Fruit fly (Drosophila melanogaster) whole organism, embryonic: Measurements from ENCODE around the gene gcm.

Source experiments
- Antp ChIP-seq: fragments of 200-800 bp; sonication (Bioruptor generic); optimal IDR thresholded peaks from 3 replicates; lab custom pipeline; 2016; ENCODE audit warnings: missing biosample characterization, missing genetic modification characterization
- BEAF-32 ChIP-seq: fragments of 200-800 bp; sonication (Bioruptor generic); optimal IDR thresholded peaks from 3 replicates; lab custom pipeline; 2017; ENCODE audit warnings: missing biosample characterization, missing genetic modification characterization, mild to moderate bottlenecking, moderate library complexity, missing genetic modification reagents
- Blimp-1 ChIP-seq: fragments of 200-800 bp; sonication (Bioruptor generic); optimal IDR thresholded peaks from 3 replicates; lab custom pipeline; 2018; ENCODE audit warnings: missing biosample characterization, missing genetic modification characterization, mild to moderate bottlenecking, moderate library complexity, missing genetic modification reagents
- CG11504 ChIP-seq: fragments of 200-800 bp; sonication (Bioruptor generic); optimal IDR thresholded peaks from 3 replicates; lab custom pipeline; 2019; ENCODE audit warnings: missing biosample characterization, mild to moderate bottlenecking, missing genetic modification characterization, moderate library complexity
- CG11560 ChIP-seq: fragments of 200-800 bp; sonication (Bioruptor generic); IDR thresholded peaks from 3 replicates; pipeline ENCODE4 v1.3.6; 2022; ENCODE audit warnings: missing biosample characterization, missing genetic modification characterization
- CG14014 ChIP-seq: fragments of 200-800 bp; sonication (Bioruptor generic); IDR thresholded peaks from 2 replicates; pipeline ENCODE4 v1.3.6; 2022; ENCODE audit warnings: missing biosample characterization, missing genetic modification characterization
- CG14710 ChIP-seq: fragments of 200-800 bp; sonication (Bioruptor generic); optimal IDR thresholded peaks from 3 replicates; lab custom pipeline; 2019; ENCODE audit warnings: missing biosample characterization, mild to moderate bottlenecking, missing genetic modification characterization, moderate library complexity
- CG15073 ChIP-seq: fragments of 200-800 bp; sonication (Bioruptor generic); optimal IDR thresholded peaks from 2 replicates; lab custom pipeline; 2016; ENCODE audit warnings: missing biosample characterization, missing genetic modification characterization
- CG15479 ChIP-seq: fragments of 200-800 bp; sonication (Bioruptor generic); optimal IDR thresholded peaks from 3 replicates; lab custom pipeline; 2019; ENCODE audit warnings: missing biosample characterization, mild to moderate bottlenecking, missing genetic modification characterization, moderate library complexity
- CG1647 ChIP-seq: fragments of 200-800 bp; sonication (Bioruptor generic); optimal IDR thresholded peaks from 3 replicates; lab custom pipeline; 2016; ENCODE audit warnings: missing biosample characterization, missing genetic modification characterization
- CG17186 ChIP-seq: fragments of 200-800 bp; sonication (Bioruptor generic); optimal IDR thresholded peaks from 3 replicates; lab custom pipeline; 2017; ENCODE audit warnings: missing biosample characterization, missing genetic modification reagents, missing genetic modification characterization
- CG17361 ChIP-seq: fragments of 200-800 bp; sonication (Bioruptor generic); IDR thresholded peaks from 3 replicates; pipeline ENCODE4 v1.3.6; 2022; ENCODE audit warnings: missing biosample characterization, missing genetic modification characterization
- CG17568 ChIP-seq: fragments of 200-800 bp; sonication (Bioruptor generic); optimal IDR thresholded peaks from 2 replicates; lab custom pipeline; 2018; ENCODE audit warnings: missing biosample characterization, mild to moderate bottlenecking, missing genetic modification characterization, moderate library complexity
- CG2712 ChIP-seq: fragments of 200-800 bp; optimal IDR thresholded peaks from 3 replicates; lab custom pipeline; 2019; ENCODE audit warnings: missing biosample characterization, mild to moderate bottlenecking, missing genetic modification characterization, moderate library complexity
- CG2875 ChIP-seq: fragments of 200-800 bp; sonication (Bioruptor generic); optimal IDR thresholded peaks from 2 replicates; lab custom pipeline; 2017; ENCODE audit warnings: missing biosample characterization, mild to moderate bottlenecking, missing genetic modification characterization, missing genetic modification reagents
- CG30020 ChIP-seq: fragments of 200-800 bp; optimal IDR thresholded peaks from 2 replicates; lab custom pipeline; 2019; ENCODE audit warnings: missing biosample characterization, mild to moderate bottlenecking, missing genetic modification characterization, moderate library complexity
- CG33213 ChIP-seq: fragments of 200-800 bp; sonication (Bioruptor generic); optimal IDR thresholded peaks from 3 replicates; lab custom pipeline; 2016; ENCODE audit warnings: missing biosample characterization, missing genetic modification characterization
- CG33557 ChIP-seq: fragments of 200-800 bp; sonication (Bioruptor generic); optimal IDR thresholded peaks from 2 replicates; lab custom pipeline; 2019; ENCODE audit warnings: missing biosample characterization, mild to moderate bottlenecking, missing genetic modification characterization, moderate library complexity
- CG6765 ChIP-seq: fragments of 200-800 bp; sonication (Bioruptor generic); optimal IDR thresholded peaks from 3 replicates; lab custom pipeline; 2017; ENCODE audit warnings: missing biosample characterization, mild to moderate bottlenecking, missing genetic modification characterization
- CG8765 ChIP-seq: fragments of 200-800 bp; sonication (Bioruptor generic); IDR thresholded peaks from 2 replicates; pipeline ENCODE4 v1.3.6; 2022; ENCODE audit warnings: missing biosample characterization, missing genetic modification characterization
- CG8924 ChIP-seq: fragments of 200-800 bp; optimal IDR thresholded peaks from 3 replicates; lab custom pipeline; 2019; ENCODE audit warnings: missing biosample characterization, mild to moderate bottlenecking, missing genetic modification characterization, moderate library complexity
- Camta ChIP-seq: fragments of 200-800 bp; sonication (Bioruptor generic); optimal IDR thresholded peaks from 2 replicates; lab custom pipeline; 2016; ENCODE audit warnings: missing biosample characterization, missing genetic modification characterization
- Deaf1 ChIP-seq: fragments of 200-800 bp; optimal IDR thresholded peaks from 3 replicates; lab custom pipeline; 2019; ENCODE audit warnings: missing biosample characterization, mild to moderate bottlenecking, missing genetic modification characterization, moderate library complexity
- HmgZ ChIP-seq: fragments of 200-800 bp; sonication (Bioruptor generic); optimal IDR thresholded peaks from 2 replicates; lab custom pipeline; 2018; ENCODE audit warnings: missing biosample characterization, mild to moderate bottlenecking, missing genetic modification characterization
- Max ChIP-seq: fragments of 200-800 bp; sonication (Bioruptor generic); optimal IDR thresholded peaks from 2 replicates; lab custom pipeline; 2016; ENCODE audit warnings: missing biosample characterization, mild to moderate bottlenecking, missing genetic modification characterization
- Oli ChIP-seq: fragments of 200-800 bp; sonication (Bioruptor generic); optimal IDR thresholded peaks from 2 replicates; lab custom pipeline; 2018; ENCODE audit warnings: missing biosample characterization, mild to moderate bottlenecking, missing genetic modification characterization, moderate library complexity
- Pdp1 ChIP-seq, 2 experiments: fragments of 200-800 bp; sonication (Bioruptor generic); optimal IDR thresholded peaks; 3 replicates each; lab custom pipeline; 2016; ENCODE audit warnings: missing biosample characterization in 2 of 2, missing genetic modification characterization in 2 of 2, mild to moderate bottlenecking in 1 of 2, moderate library complexity in 1 of 2
- Ravus ChIP-seq: fragments of 200-800 bp; sonication (Bioruptor generic); IDR thresholded peaks from 2 replicates; pipeline ENCODE4 v1.3.6; 2022; ENCODE audit warnings: missing biosample characterization, missing genetic modification characterization
- Rfx ChIP-seq: fragments of 200-800 bp; sonication (Bioruptor generic); IDR thresholded peaks from 2 replicates; pipeline ENCODE4 v1.3.6; 2022; ENCODE audit warnings: missing biosample characterization, missing genetic modification characterization
- Rx ChIP-seq: fragments of 200-800 bp; sonication (Bioruptor generic); IDR thresholded peaks from 2 replicates; pipeline ENCODE4 v1.3.6; 2022; ENCODE audit warnings: missing biosample characterization, missing genetic modification characterization
- Side ChIP-seq: fragments of 200-800 bp; sonication (Bioruptor generic); optimal IDR thresholded peaks from 2 replicates; lab custom pipeline; 2016; ENCODE audit warnings: missing biosample characterization, missing genetic modification characterization
- Sox100B ChIP-seq: fragments of 200-800 bp; sonication (Bioruptor generic); optimal IDR thresholded peaks from 3 replicates; lab custom pipeline; 2018; ENCODE audit warnings: missing biosample characterization, mild to moderate bottlenecking, missing genetic modification characterization
- Sry-δ ChIP-seq: fragments of 200-800 bp; sonication (Bioruptor generic); optimal IDR thresholded peaks from 2 replicates; lab custom pipeline; 2016; ENCODE audit warnings: missing biosample characterization, missing genetic modification characterization
- br ChIP-seq: fragments of >200 bp; optimal IDR thresholded peaks from 2 replicates; lab custom pipeline; 2017
- dysf ChIP-seq: fragments of 200-800 bp; sonication (Bioruptor generic); IDR thresholded peaks from 3 replicates; pipeline ENCODE4 v1.3.6; 2022; ENCODE audit warnings: missing biosample characterization, missing genetic modification characterization
- ems ChIP-seq: fragments of 200-800 bp; sonication (Bioruptor generic); optimal IDR thresholded peaks from 3 replicates; lab custom pipeline; 2016; ENCODE audit warnings: missing biosample characterization, missing genetic modification characterization
- esg ChIP-seq: fragments of 200-800 bp; sonication (Bioruptor generic); conservative IDR thresholded peaks from 2 replicates; pipeline ENCODE4 v1.3.6; 2022; ENCODE audit warnings: missing biosample characterization, missing genetic modification characterization
- gcm ChIP-seq: fragments of 200-800 bp; sonication (Bioruptor generic); optimal IDR thresholded peaks from 2 replicates; lab custom pipeline; 2019; ENCODE audit warnings: missing biosample characterization, mild to moderate bottlenecking, missing genetic modification characterization, moderate library complexity
- hbn ChIP-seq: fragments of 200-800 bp; sonication (Bioruptor generic); IDR thresholded peaks from 2 replicates; pipeline ENCODE4 v1.3.6; 2022; ENCODE audit warnings: missing biosample characterization, missing genetic modification characterization; ENCODE audit not compliant: partially characterized antibody
- hkb ChIP-seq, 2 experiments: fragments of 200-800 bp in 1 of 2; fragments of >200 bp in 1 of 2; sonication (Bioruptor generic) in 1 of 2; IDR thresholded peaks in 1 of 2; optimal IDR thresholded peaks in 1 of 2; 2 replicates each; pipeline versions ENCODE4 v1.3.6 to Lab custom; 2017 to 2022; ENCODE audit warnings: missing biosample characterization in 1 of 2, missing genetic modification characterization in 1 of 2
- hth ChIP-seq: fragments of >200 bp; optimal IDR thresholded peaks from 2 replicates; lab custom pipeline; 2017; ENCODE audit warnings: inconsistent platforms
- kah ChIP-seq: fragments of 200-800 bp; sonication (Bioruptor generic); optimal IDR thresholded peaks from 2 replicates; lab custom pipeline; 2018; ENCODE audit warnings: missing biosample characterization, mild to moderate bottlenecking, missing genetic modification characterization
- nerfin-1 ChIP-seq: fragments of 200-800 bp; sonication (Bioruptor generic); optimal IDR thresholded peaks from 3 replicates; lab custom pipeline; 2019; ENCODE audit warnings: missing biosample characterization, mild to moderate bottlenecking, missing genetic modification characterization, moderate library complexity
- pfk ChIP-seq: fragments of 200-800 bp; sonication (Bioruptor generic); optimal IDR thresholded peaks from 2 replicates; lab custom pipeline; 2018; ENCODE audit warnings: missing biosample characterization, mild to moderate bottlenecking, missing genetic modification characterization, moderate library complexity
- pita ChIP-seq: fragments of 200-800 bp; sonication (Bioruptor generic); optimal IDR thresholded peaks from 2 replicates; lab custom pipeline; 2017; ENCODE audit warnings: missing biosample characterization, mild to moderate bottlenecking, missing genetic modification characterization
- ro ChIP-seq: fragments of 200-800 bp; sonication (Bioruptor generic); IDR thresholded peaks from 2 replicates; pipeline ENCODE4 v1.3.6; 2022; ENCODE audit warnings: missing biosample characterization, missing genetic modification characterization
- seq ChIP-seq: fragments of 200-800 bp; sonication (Bioruptor generic); IDR thresholded peaks from 2 replicates; pipeline ENCODE4 v1.3.6; 2022; ENCODE audit warnings: missing biosample characterization, missing genetic modification characterization
- sima ChIP-seq: fragments of 200-800 bp; sonication (Bioruptor generic); optimal IDR thresholded peaks from 2 replicates; lab custom pipeline; 2016; ENCODE audit warnings: missing biosample characterization, missing genetic modification characterization
- sisA ChIP-seq: fragments of 200-800 bp; sonication (Bioruptor generic); IDR thresholded peaks from 2 replicates; pipeline ENCODE4 v1.3.6; 2022; ENCODE audit warnings: missing biosample characterization, missing genetic modification characterization
- tgo ChIP-seq: fragments of 200-800 bp; sonication (Bioruptor generic); IDR thresholded peaks from 3 replicates; pipeline ENCODE4 v1.3.6; 2022; ENCODE audit warnings: missing biosample characterization, missing genetic modification characterization
- unc-4 ChIP-seq: fragments of 200-800 bp; sonication (Bioruptor generic); IDR thresholded peaks from 2 replicates; pipeline ENCODE4 v1.3.6; 2022; ENCODE audit warnings: missing biosample characterization, missing genetic modification characterization; ENCODE audit not compliant: partially characterized antibody
- wek ChIP-seq: fragments of 200-800 bp; sonication (Bioruptor generic); optimal IDR thresholded peaks from 3 replicates; lab custom pipeline; 2018; ENCODE audit warnings: missing biosample characterization, mild to moderate bottlenecking, missing genetic modification characterization, moderate library complexity

The gcm gene

dm6 chr2L:9585942-9586341 lies 4.4 kb upstream of the gcm start (continued):
- TF ChIP-seq hkb (optimal IDR thresholded peaks at IDR 0.05; lab: Kevin White, UChicago): no peak
- no peak for TF ChIP-seq hkb (GFP tag; IDR thresholded peaks at IDR 0.05; lab: Robert Waterston, UW)
- TF ChIP-seq nerfin-1 (tag; lab: Kevin White, UChicago): peak; percentile 5
- no peak for TF ChIP-seq br (lab: Kevin White, UChicago)
- no peak for TF ChIP-seq Side (GFP tag; lab: Kevin White, UChicago)
- no peak for TF ChIP-seq tgo (GFP tag; lab: Robert Waterston, UW)
- no peak for TF ChIP-seq pita
- TF ChIP-seq Max (GFP tag; lab: Kevin White, UChicago): no peak
- TF ChIP-seq CG15073 (GFP tag; lab: Kevin White, UChicago): no peak
- TF ChIP-seq Deaf1 (tag; lab: Kevin White, UChicago): no peak
- TF ChIP-seq pfk (GFP tag; lab: Kevin White, UChicago): no peak
- no peak for TF ChIP-seq Rfx
- no peak for TF ChIP-seq sisA (GFP tag; lab: Robert Waterston, UW)
- no peak for TF ChIP-seq CG1647 (GFP tag; lab: Kevin White, UChicago)
- TF ChIP-seq ems (GFP tag; lab: Kevin White, UChicago): no peak
- no peak for TF ChIP-seq wek
- peak; percentile 61 for TF ChIP-seq Blimp-1
- no peak for TF ChIP-seq Camta (GFP tag; lab: Kevin White, UChicago)
- no peak for TF ChIP-seq sima (GFP tag; lab: Kevin White, UChicago)
- TF ChIP-seq Pdp1 (GFP tag; optimal IDR thresholded peaks at IDR 0.05; lab: Kevin White, UChicago): no peak
- TF ChIP-seq hbn (GFP tag; lab: Robert Waterston, UW): no peak
- TF ChIP-seq HmgZ (tag; lab: Kevin White, UChicago): no peak
- no peak for TF ChIP-seq CG15479 (GFP tag; lab: Kevin White, UChicago)
- TF ChIP-seq CG30020 (tag; lab: Kevin White, UChicago): no peak
- no peak for TF ChIP-seq Ravus (GFP tag; lab: Robert Waterston, UW)
- no peak for TF ChIP-seq CG17568
- TF ChIP-seq CG33213 (GFP tag; lab: Kevin White, UChicago): no peak
- TF ChIP-seq BEAF-32 (GFP tag; lab: Kevin White, UChicago): no peak
- no peak for TF ChIP-seq seq
- no peak for TF ChIP-seq hth (lab: Kevin White, UChicago)
- TF ChIP-seq ro (GFP tag; lab: Robert Waterston, UW): no peak
- TF ChIP-seq dysf (GFP tag; lab: Robert Waterston, UW): no peak
- TF ChIP-seq CG11504 (tag; lab: Kevin White, UChicago): no peak
- no peak for TF ChIP-seq kah
- peak; percentile 83 for TF ChIP-seq CG2712
- TF ChIP-seq CG14710: peak; percentile 71
- TF ChIP-seq unc-4 (GFP tag; lab: Robert Waterston, UW): no peak
- TF ChIP-seq CG17361: 0 out of 3 replicates have a peak, but pooled peaks have one; percentile 48
- TF ChIP-seq Oli (tag; lab: Kevin White, UChicago): no peak
- no peak for TF ChIP-seq CG14014 (GFP tag; lab: Robert Waterston, UW)
- no peak for TF ChIP-seq Rx (GFP tag; lab: Robert Waterston, UW)
- TF ChIP-seq CG11560 (tag; lab: Robert Waterston, UW): no peak
- TF ChIP-seq gcm: peak; percentile 51
- TF ChIP-seq esg (GFP tag; lab: Robert Waterston, UW): no peak
- no peak for TF ChIP-seq CG6765 (GFP tag; lab: Kevin White, UChicago)
- TF ChIP-seq CG33557 (GFP tag; lab: Kevin White, UChicago): peak; percentile 2
- TF ChIP-seq Antp (GFP tag; lab: Kevin White, UChicago): no peak
- TF ChIP-seq CG8924 (tag; lab: Kevin White, UChicago): peak; percentile 41
- no peak for TF ChIP-seq CG8765
- no peak for TF ChIP-seq CG17186 (GFP tag; lab: Kevin White, UChicago)
- TF ChIP-seq Sry-δ (GFP tag; lab: Kevin White, UChicago): no peak
- TF ChIP-seq Sox100B (GFP tag; lab: Kevin White, UChicago): peak; percentile 25
- no peak for TF ChIP-seq CG2875 (GFP tag; lab: Kevin White, UChicago)
